Worm (Caenorhabditis elegans) whole organism, L1 larva: ENCODE data around the gene T24D8.6.

Source experiments
- F16B12.6 ChIP-seq: fragments of 150-350 bp; optimal IDR thresholded peaks from 2 replicates; lab custom pipeline; 2014; ENCODE audit warnings: missing biosample characterization, missing genetic modification characterization
- blmp-1 ChIP-seq: fragments of 150-350 bp; optimal IDR thresholded peaks from 2 replicates; lab custom pipeline; 2014; ENCODE audit warnings: missing biosample characterization, missing genetic modification characterization
- lin-13 ChIP-seq: fragments of 150-350 bp; optimal IDR thresholded peaks from 2 replicates; lab custom pipeline; 2014; ENCODE audit warnings: missing biosample characterization, missing genetic modification reagents, missing genetic modification characterization
- lin-39 ChIP-seq: fragments of 150-350 bp; optimal IDR thresholded peaks from 2 replicates; lab custom pipeline; 2014; ENCODE audit warnings: missing biosample characterization, missing genetic modification reagents, missing genetic modification characterization
- mdl-1 ChIP-seq, 2 experiments: fragments of 150-350 bp; optimal IDR thresholded peaks; 2 replicates each; lab custom pipeline; 2014 to 2017; ENCODE audit warnings: missing biosample characterization in 2 of 2, missing genetic modification characterization in 2 of 2, inconsistent platforms in 1 of 2
- nhr-11 ChIP-seq: fragments of 150-350 bp; optimal IDR thresholded peaks from 2 replicates; lab custom pipeline; 2014; ENCODE audit warnings: missing biosample characterization, missing genetic modification characterization

DNA sequence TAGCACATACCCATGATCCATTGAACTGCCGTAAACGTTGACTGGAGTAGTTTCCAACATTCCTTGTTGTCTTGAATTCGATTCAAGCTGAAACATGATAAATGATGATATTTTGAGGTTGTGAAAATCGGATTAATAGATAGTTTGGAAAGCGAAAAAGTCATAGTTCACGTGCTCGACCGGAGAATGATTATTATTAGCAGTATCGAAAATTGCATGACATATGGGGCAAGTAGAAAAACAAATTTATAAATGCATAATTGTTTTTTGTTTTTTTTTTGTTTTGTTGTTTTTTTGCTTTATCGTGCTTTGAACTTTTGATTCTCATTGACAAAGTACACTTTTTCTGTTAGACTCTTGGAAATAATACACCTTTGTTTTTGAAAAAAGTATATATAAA is 46.6 kb downstream of the T24D8.6 start, which contains the start of gene aakg-4:
- TF ChIP-seq lin-13 = no peak
- no peak for TF ChIP-seq nhr-11 (tag; lab: Kevin White, UChicago)
- no peak for TF ChIP-seq blmp-1
- TF ChIP-seq lin-39 (tag; lab: Kevin White, UChicago) = no peak
- TF ChIP-seq mdl-1 (tag; optimal IDR thresholded peaks at IDR 0.05; lab: Kevin White, UChicago) = no peak
- no peak for TF ChIP-seq F16B12.6 (tag; lab: Kevin White, UChicago)
